Worm (Caenorhabditis elegans) whole organism, mixed stage, embryonic: ENCODE results near the gene unc-79.

Experiments
- bed-3 ChIP-seq: fragments of 200-800 bp; sonication (Bioruptor generic); optimal IDR thresholded peaks from 3 replicates; lab custom pipeline; 2018; ENCODE audit warnings: mild to moderate bottlenecking, missing genetic modification characterization, moderate library complexity, missing compliant biosample characterization
- cnd-1 ChIP-seq: fragments of 200-800 bp; sonication (Bioruptor generic); optimal IDR thresholded peaks from 2 replicates; lab custom pipeline; 2018; ENCODE audit warnings: mild to moderate bottlenecking, missing genetic modification characterization, missing compliant biosample characterization
- lin-13 ChIP-seq: fragments of 150-350 bp; optimal IDR thresholded peaks from 2 replicates; lab custom pipeline; 2014; ENCODE audit warnings: missing biosample characterization, missing genetic modification characterization
- lsy-2 ChIP-seq: fragments of 150-350 bp; optimal IDR thresholded peaks from 2 replicates; lab custom pipeline; 2014; ENCODE audit warnings: missing biosample characterization, missing genetic modification characterization
- nhr-12 ChIP-seq: fragments of 150-350 bp; optimal IDR thresholded peaks from 2 replicates; lab custom pipeline; 2014; ENCODE audit warnings: missing biosample characterization, missing genetic modification characterization
- nhr-237 ChIP-seq: fragments of 150-350 bp; optimal IDR thresholded peaks from 2 replicates; lab custom pipeline; 2014; ENCODE audit warnings: missing biosample characterization, missing genetic modification characterization
- snpc-4 ChIP-seq: fragments of 150-350 bp; optimal IDR thresholded peaks from 2 replicates; lab custom pipeline; 2014; ENCODE audit warnings: missing biosample characterization, missing genetic modification characterization
- unc-62 ChIP-seq: fragments of 150-350 bp; optimal IDR thresholded peaks from 2 replicates; lab custom pipeline; 2014; ENCODE audit warnings: missing biosample characterization, missing genetic modification reagents, missing genetic modification characterization

DNA sequence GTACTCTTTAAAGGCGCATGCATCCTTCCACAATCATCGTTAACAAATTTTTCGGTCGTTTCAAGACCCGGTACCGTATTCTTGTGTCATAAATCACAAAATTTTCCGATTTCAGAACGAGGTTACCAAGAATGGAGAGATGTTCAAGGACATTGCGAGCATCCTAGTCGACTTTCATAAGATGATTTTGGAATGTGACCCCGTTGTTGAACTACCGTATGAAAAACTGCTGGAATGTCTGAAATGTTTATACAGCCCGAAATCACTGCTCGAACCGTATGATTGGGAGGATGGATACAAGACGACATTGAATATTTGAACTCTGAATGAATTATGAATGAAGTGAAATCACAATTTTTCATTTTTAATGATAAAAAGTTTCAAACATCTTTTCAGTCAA, 26.5 kb downstream of the unc-79 start:
- TF ChIP-seq unc-62 (no peak), nhr-237 (tag; lab: Kevin White, UChicago) (no peak), cnd-1 (no peak), lin-13 (no peak), snpc-4 (tag; lab: Kevin White, UChicago) (no peak), lsy-2 (tag; lab: Kevin White, UChicago) (no peak), bed-3 (GFP tag; lab: Kevin White, UChicago) (no peak), nhr-12 (no peak)
